Worm (Caenorhabditis elegans): Measurements from ENCODE around the gene K02E11.5.

K02E11.5 gene

ce11 chrV:14267326-14267942, 15.3 kb downstream of the K02E11.5 start:
- TF ChIP-seq Y67H2A.10 (GFP tag; conservative IDR thresholded peaks at IDR 0.05): no peak
- no peak for TF ChIP-seq lsy-27 (tag; optimal IDR thresholded peaks at IDR 0.05; ENCODE audit: borderline replicate concordance, insufficient read depth)
- TF ChIP-seq madf-8 (GFP tag; conservative IDR thresholded peaks at IDR 0.05): 0 out of 2 replicates have a peak, but pooled peaks have one; percentile 15
- TF ChIP-seq hlh-26 (GFP tag; conservative IDR thresholded peaks at IDR 0.05): no peak
- peak; percentile 92 for TF ChIP-seq snpc-1.1 (tag; optimal IDR thresholded peaks at IDR 0.05; ENCODE audit: insufficient read depth)
- no peak for TF ChIP-seq ceh-91 (GFP tag; IDR thresholded peaks at IDR 0.05)
- TF ChIP-seq die-1 (tag; optimal IDR thresholded peaks at IDR 0.05): peak; percentile 4
- no peak for TF ChIP-seq bed-1 (GFP tag; IDR thresholded peaks at IDR 0.05)
- TF ChIP-seq rpc-1 (optimal IDR thresholded peaks at IDR 0.05): no peak
- TF ChIP-seq rpc-1 (tag; optimal IDR thresholded peaks at IDR 0.05): no peak
- TF ChIP-seq lag-1 (GFP tag; IDR thresholded peaks at IDR 0.05): no peak
- TF ChIP-seq snpc-1.3 (tag; optimal IDR thresholded peaks at IDR 0.05; ENCODE audit: insufficient read depth): peak; percentile 59
- TF ChIP-seq C17E4.6 (GFP tag; IDR thresholded peaks at IDR 0.05): no peak
- TF ChIP-seq akir-1 (GFP tag; optimal IDR thresholded peaks at IDR 0.05): no peak
- no peak for TF ChIP-seq pha-4 (tag; optimal IDR thresholded peaks at IDR 0.05)
- no peak for TF ChIP-seq let-526 (GFP tag; IDR thresholded peaks at IDR 0.05)
- TF ChIP-seq rcor-1 (GFP tag; IDR thresholded peaks at IDR 0.05): peak; percentile 76
- no peak for TF ChIP-seq nhr-120 (GFP tag; IDR thresholded peaks at IDR 0.05)
- no peak for TF ChIP-seq ekl-4 (GFP tag; IDR thresholded peaks at IDR 0.05)
- TF ChIP-seq zfh-2 (GFP tag; conservative IDR thresholded peaks at IDR 0.05): no peak
- TF ChIP-seq ztf-28 (GFP tag; IDR thresholded peaks at IDR 0.05): 0 out of 2 replicates have a peak, but pooled peaks have one; percentile 5
- no peak for TF ChIP-seq F52B5.7 (tag; optimal IDR thresholded peaks at IDR 0.05)
- no peak for TF ChIP-seq ama-1 (optimal IDR thresholded peaks at IDR 0.05)
- no peak for TF ChIP-seq ama-1 (GFP tag; optimal IDR thresholded peaks at IDR 0.05)
- no peak for TF ChIP-seq B0336.3 (GFP tag; IDR thresholded peaks at IDR 0.05)
- no peak for TF ChIP-seq egl-18 (GFP tag; IDR thresholded peaks at IDR 0.05)
- TF ChIP-seq mel-28 (tag; optimal IDR thresholded peaks at IDR 0.05; ENCODE audit: borderline replicate concordance): no peak
- no peak for TF ChIP-seq nfya-1 (tag; optimal IDR thresholded peaks at IDR 0.05; ENCODE audit: borderline replicate concordance, insufficient read depth)
- no peak for TF ChIP-seq nhr-27 (tag; optimal IDR thresholded peaks at IDR 0.05)
- TF ChIP-seq Y95B8A.8 (GFP tag; IDR thresholded peaks at IDR 0.05): no peak
- no peak for TF ChIP-seq efl-1 (GFP tag; optimal IDR thresholded peaks at IDR 0.05)
- TF ChIP-seq attf-6 (GFP tag; IDR thresholded peaks at IDR 0.05): peak; percentile 73
- TF ChIP-seq ceh-100 (GFP tag; IDR thresholded peaks at IDR 0.05): peak; percentile 47; the same call in 1 of the 2 replicates
- no peak for TF ChIP-seq cebp-1 (GFP tag; IDR thresholded peaks at IDR 0.05)
- TF ChIP-seq cebp-1 (tag; optimal IDR thresholded peaks at IDR 0.05): no peak
- no peak for TF ChIP-seq F23B12.7 (tag; optimal IDR thresholded peaks at IDR 0.05; ENCODE audit: insufficient read depth)
- peak; percentile 29; the same call in 1 of the 2 replicates for TF ChIP-seq pbrm-1 (GFP tag; IDR thresholded peaks at IDR 0.05)
- TF ChIP-seq lin-40 (tag; optimal IDR thresholded peaks at IDR 0.05): no peak
- TF ChIP-seq F33H1.4 (GFP tag; IDR thresholded peaks at IDR 0.05): peak; percentile 38; the same call in 1 of the 2 replicates
- no peak for TF ChIP-seq ztf-22 (GFP tag; optimal IDR thresholded peaks at IDR 0.05)
- no peak for TF ChIP-seq C06A6.2 (GFP tag; conservative IDR thresholded peaks at IDR 0.05)
- TF ChIP-seq lin-26 (GFP tag; IDR thresholded peaks at IDR 0.05): 0 out of 2 replicates have a peak, but pooled peaks have one; percentile 38
- TF ChIP-seq ceh-40 (GFP tag; IDR thresholded peaks at IDR 0.05): no peak
- TF ChIP-seq madf-3 (GFP tag; IDR thresholded peaks at IDR 0.05): no peak
- no peak for TF ChIP-seq ceh-79 (tag; optimal IDR thresholded peaks at IDR 0.05)
- no peak for TF ChIP-seq Y53F4B.3 (GFP tag; IDR thresholded peaks at IDR 0.05)
- TF ChIP-seq athp-1 (tag; optimal IDR thresholded peaks at IDR 0.05): no peak
- no peak for TF ChIP-seq sea-2 (GFP tag; IDR thresholded peaks at IDR 0.05)

Measured in whole organism, young adult.